Fruit fly (Drosophila melanogaster) whole organism, prepupa: Measurements from ENCODE around the gene unk.
A peak's percentile ranks its signal among the peaks of the same experiment; 100 is the strongest.

Experiments used
- CG16779 ChIP-seq: fragments of 200-800 bp; sonication (Bioruptor generic); optimal IDR thresholded peaks from 3 replicates; lab custom pipeline; 2017; ENCODE audit warnings: missing biosample characterization, mild to moderate bottlenecking, missing genetic modification characterization
- CG31627 ChIP-seq: fragments of 200-800 bp; sonication (Bioruptor generic); optimal IDR thresholded peaks from 3 replicates; lab custom pipeline; 2016; ENCODE audit warnings: missing biosample characterization, missing genetic modification characterization
- CG7368 ChIP-seq: fragments of 200-800 bp; sonication (Bioruptor generic); optimal IDR thresholded peaks from 3 replicates; lab custom pipeline; 2016; ENCODE audit warnings: missing biosample characterization, missing genetic modification characterization
- Eip78C ChIP-seq: fragments of 200-800 bp; sonication (Bioruptor generic); peaks from one replicate; lab custom pipeline; 2016; ENCODE audit warnings: missing biosample characterization, missing genetic modification characterization
- Gug ChIP-seq: fragments of 200-800 bp; sonication (Bioruptor generic); IDR thresholded peaks from 2 replicates; pipeline ENCODE4 v1.3.6; 2022; ENCODE audit warnings: missing biosample characterization, missing genetic modification characterization
- Sox102F ChIP-seq: fragments of 200-800 bp; sonication (Bioruptor generic); optimal IDR thresholded peaks from 2 replicates; lab custom pipeline; 2016; ENCODE audit warnings: missing biosample characterization, mild to moderate bottlenecking, missing genetic modification characterization
- acj6 ChIP-seq: fragments of 200-800 bp; sonication (Bioruptor generic); optimal IDR thresholded peaks from 3 replicates; lab custom pipeline; 2016; ENCODE audit warnings: missing biosample characterization, missing genetic modification characterization
- lz ChIP-seq: fragments of 200-800 bp; sonication (Bioruptor generic); optimal IDR thresholded peaks from 3 replicates; lab custom pipeline; 2016; ENCODE audit warnings: missing biosample characterization, missing genetic modification characterization

- no peak for TF ChIP-seq lz (GFP tag; lab: Kevin White, UChicago)
- TF ChIP-seq CG31627 = no peak
- TF ChIP-seq CG7368 (GFP tag; lab: Kevin White, UChicago) = no peak
- no peak for TF ChIP-seq Gug (GFP tag; lab: Robert Waterston, UW)
- TF ChIP-seq CG16779 = no peak
- no peak for TF ChIP-seq Sox102F (GFP tag; lab: Kevin White, UChicago)
- no peak for TF ChIP-seq acj6
- TF ChIP-seq Eip78C (GFP tag; lab: Kevin White, UChicago) = peak; percentile 59
These were observed 15.9 kb downstream of the unk start, which contains the start of gene hh for dm6 chr3R:23141678-23142338.
